Worm (Caenorhabditis elegans) whole organism, midembryonic: ENCODE results near the gene Y59A8B.19.
"Not testable (repeated sequence)": the region's sequence is repeated elsewhere in the genome, so short reads cannot be mapped to it uniquely, and the experiment has no call there.

ENCODE experiments used
- T22C8.4 ChIP-seq: fragments of 200-800 bp; sonication (Bioruptor generic); IDR thresholded peaks from 2 replicates; pipeline ENCODE4 v1.3.6; 2022; ENCODE audit warnings: missing genetic modification characterization, missing compliant biosample characterization
- cog-1 ChIP-seq: sonication (generic microtip); optimal IDR thresholded peaks from 2 replicates; lab custom pipeline; 2016; ENCODE audit warnings: missing genetic modification characterization, missing compliant biosample characterization
- flt-1 ChIP-seq: fragments of 200-800 bp; sonication (Bioruptor generic); IDR thresholded peaks from 2 replicates; pipeline ENCODE4 v1.3.6; 2022; ENCODE audit warnings: missing genetic modification characterization, missing compliant biosample characterization
- klf-2 ChIP-seq: fragments of 200-800 bp; sonication (Bioruptor generic); conservative IDR thresholded peaks from 2 replicates; pipeline ENCODE4 v1.3.6; 2022; ENCODE audit warnings: missing genetic modification reagents, missing genetic modification characterization, missing compliant biosample characterization
- med-1 ChIP-seq: sonication (generic microtip); optimal IDR thresholded peaks from 2 replicates; lab custom pipeline; 2017; ENCODE audit warnings: missing genetic modification characterization, mild to moderate bottlenecking, missing compliant biosample characterization, antibody characterized with exemption, missing genetic modification reagents; ENCODE audit not compliant: insufficient read depth
- ref-1 ChIP-seq: fragments of 200-800 bp; sonication (Bioruptor generic); conservative IDR thresholded peaks from 2 replicates; pipeline ENCODE4 v1.3.6; 2022; ENCODE audit warnings: missing genetic modification reagents, missing genetic modification characterization, missing compliant biosample characterization
- tab-1 ChIP-seq: fragments of 200-800 bp; sonication (Bioruptor generic); IDR thresholded peaks from 2 replicates; pipeline ENCODE4 v1.3.6; 2022; ENCODE audit warnings: missing genetic modification characterization, missing compliant biosample characterization
- ztf-23 ChIP-seq: fragments of 200-800 bp; sonication (Bioruptor generic); IDR thresholded peaks from 2 replicates; pipeline ENCODE4 v1.3.6; 2022; ENCODE audit warnings: missing genetic modification reagents, missing genetic modification characterization, missing compliant biosample characterization
- ztf-29 ChIP-seq: fragments of 200-800 bp; sonication (Bioruptor generic); IDR thresholded peaks from 2 replicates; pipeline ENCODE4 v1.3.6; 2022; ENCODE audit warnings: missing genetic modification reagents, missing genetic modification characterization, missing compliant biosample characterization

The Y59A8B.19 gene

ce11 chrV:18003876-18004275, 3.2 kb upstream of the Y59A8B.19 start:
- TF ChIP-seq ztf-23 (GFP tag; lab: Robert Waterston, UW) (no peak), tab-1 (no peak), ref-1 (GFP tag; lab: Robert Waterston, UW) (no peak), klf-2 (GFP tag; lab: Robert Waterston, UW) (no peak), flt-1 (no peak)

- TF ChIP-seq ref-1 (GFP tag; lab: Robert Waterston, UW) (no peak), ztf-23 (GFP tag; lab: Robert Waterston, UW) (no peak), med-1 (GFP tag; lab: Kevin White, UChicago) (no peak), T22C8.4 (GFP tag; lab: Robert Waterston, UW) (no peak), klf-2 (GFP tag; lab: Robert Waterston, UW) (no peak), flt-1 (no peak), tab-1 (no peak), cog-1 (tag; lab: Kevin White, UChicago) (no peak), ztf-29 (no peak)
Observed at ce11 chrV:18008680-18009079, 1.6 kb downstream of the Y59A8B.19 start.

ce11 chrV:18010737-18011136, 3.7 kb downstream of the Y59A8B.19 start, which contains the start of gene Y59A8B.26:
Gene Y59A8B.26 (minus strand): TSS chrV:18010837.
- TF ChIP-seq tab-1; klf-2 (GFP tag; lab: Robert Waterston, UW); ref-1 (GFP tag; lab: Robert Waterston, UW): not testable (repeated sequence)

- TF ChIP-seq klf-2 (GFP tag; lab: Robert Waterston, UW) = no peak
- TF ChIP-seq ztf-29 = no peak
- no peak for TF ChIP-seq ztf-23 (GFP tag; lab: Robert Waterston, UW)
- no peak for TF ChIP-seq med-1 (GFP tag; lab: Kevin White, UChicago)
Observed at ce11 chrV:18014116-18014515, 7.1 kb downstream of the Y59A8B.19 start, which contains the start of gene srh-133. Gene srh-133 (minus strand): TSS chrV:18014216.

- TF ChIP-seq T22C8.4 (GFP tag; lab: Robert Waterston, UW) = no peak
- no peak for TF ChIP-seq tab-1
- no peak for TF ChIP-seq ref-1 (GFP tag; lab: Robert Waterston, UW)
- TF ChIP-seq cog-1 (tag; lab: Kevin White, UChicago) = no peak
- no peak for TF ChIP-seq med-1 (GFP tag; lab: Kevin White, UChicago)
- no peak for TF ChIP-seq ztf-29
- TF ChIP-seq ztf-23 (GFP tag; lab: Robert Waterston, UW) = no peak
- no peak for TF ChIP-seq flt-1
- TF ChIP-seq klf-2 (GFP tag; lab: Robert Waterston, UW) = no peak
Observed at ce11 chrV:18017226-18017625, 10.2 kb downstream of the Y59A8B.19 start, which contains the start of gene srh-134. Gene srh-134 (minus strand): TSS chrV:18017326.

- TF ChIP-seq ztf-23 (GFP tag; lab: Robert Waterston, UW) (no peak), med-1 (GFP tag; lab: Kevin White, UChicago) (no peak), tab-1 (no peak), T22C8.4 (GFP tag; lab: Robert Waterston, UW) (no peak), flt-1 (no peak), ztf-29 (no peak), ref-1 (GFP tag; lab: Robert Waterston, UW) (no peak), cog-1 (tag; lab: Kevin White, UChicago) (no peak), klf-2 (GFP tag; lab: Robert Waterston, UW) (no peak)
Observed at ce11 chrV:18021464-18021863, 14.4 kb downstream of the Y59A8B.19 start.

- TF ChIP-seq T22C8.4 (GFP tag; lab: Robert Waterston, UW) (no peak), ztf-23 (GFP tag; lab: Robert Waterston, UW) (no peak), cog-1 (tag; lab: Kevin White, UChicago) (no peak), klf-2 (GFP tag; lab: Robert Waterston, UW) (no peak), med-1 (GFP tag; lab: Kevin White, UChicago) (no peak), flt-1 (no peak)
Observed at ce11 chrV:18022179-18022578, 15.1 kb downstream of the Y59A8B.19 start, which contains the start of gene prp-6. Gene prp-6 (plus strand): TSS chrV:18022479.

- TF ChIP-seq tab-1 (no peak), ztf-29 (no peak), ztf-23 (GFP tag; lab: Robert Waterston, UW) (no peak), cog-1 (tag; lab: Kevin White, UChicago) (no peak), med-1 (GFP tag; lab: Kevin White, UChicago) (no peak), ref-1 (GFP tag; lab: Robert Waterston, UW) (no peak), T22C8.4 (GFP tag; lab: Robert Waterston, UW) (no peak), flt-1 (no peak), klf-2 (GFP tag; lab: Robert Waterston, UW) (no peak)
Observed at ce11 chrV:18043271-18043670, 36.2 kb downstream of the Y59A8B.19 start, which contains the start of gene ebp-1. Gene ebp-1 (plus strand): TSS chrV:18043571.

- not testable (repeated sequence) for TF ChIP-seq ztf-29; ztf-23 (GFP tag; lab: Robert Waterston, UW); klf-2 (GFP tag; lab: Robert Waterston, UW)
Observed at ce11 chrV:18055297-18056019, 48.4 kb downstream of the Y59A8B.19 start, which contains the start of the genes Y59A8B.25 and ebp-3. Gene Y59A8B.25 (minus strand): TSS chrV:18055397. Gene ebp-3 (plus strand): TSS chrV:18055969.
